Worm (Caenorhabditis elegans): Measurements from ENCODE around the gene hil-7.

DNA sequence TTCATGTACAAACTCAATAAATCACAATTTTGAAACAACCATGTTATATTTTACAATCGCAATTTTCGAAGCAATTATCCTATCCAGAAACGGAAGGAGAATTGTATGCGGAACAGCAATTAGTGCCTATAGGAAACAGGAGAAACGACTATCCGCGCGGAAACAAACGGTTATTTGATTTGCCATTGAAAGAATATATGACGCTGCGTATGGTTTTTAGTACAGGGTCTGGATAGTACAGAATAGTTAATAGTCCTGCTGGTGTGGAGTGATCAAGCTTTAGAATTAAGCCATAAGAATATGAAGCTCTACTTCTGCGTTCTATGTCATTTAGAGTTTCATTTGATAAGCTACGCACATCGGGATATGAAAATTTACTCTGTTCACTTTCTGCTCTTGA lies 793 bp downstream of the hil-7 start:
- TF ChIP-seq nhr-25 (tag; optimal IDR thresholded peaks at IDR 0.05) (no peak), unc-39 (tag; optimal IDR thresholded peaks at IDR 0.05) (no peak), gmeb-1 (tag; optimal IDR thresholded peaks at IDR 0.05) (no peak), nhr-237 (tag; optimal IDR thresholded peaks at IDR 0.05) (no peak), blmp-1 (tag; optimal IDR thresholded peaks at IDR 0.05; ENCODE audit: insufficient read depth) (no peak), ZK546.5 (tag; optimal IDR thresholded peaks at IDR 0.05) (no peak), snpc-4 (tag; optimal IDR thresholded peaks at IDR 0.05) (no peak), elt-1 (tag; optimal IDR thresholded peaks at IDR 0.05) (no peak), nhr-12 (tag; optimal IDR thresholded peaks at IDR 0.05) (no peak), fos-1 (tag; optimal IDR thresholded peaks at IDR 0.05) (no peak), ceh-82 (tag; optimal IDR thresholded peaks at IDR 0.05) (no peak), nhr-11 (tag; optimal IDR thresholded peaks at IDR 0.05) (no peak)
